Fruit fly (Drosophila melanogaster) whole organism, embryonic: ENCODE data around the gene CG9676.

Experiments used
- Abd-B ChIP-seq: fragments of 200-800 bp; sonication (Bioruptor generic); optimal IDR thresholded peaks from 2 replicates; lab custom pipeline; 2018; ENCODE audit warnings: missing biosample characterization, mild to moderate bottlenecking, missing genetic modification characterization, moderate library complexity
- CG10654 ChIP-seq: fragments of 200-800 bp; sonication (Bioruptor generic); optimal IDR thresholded peaks from 2 replicates; lab custom pipeline; 2016; ENCODE audit warnings: missing biosample characterization, missing genetic modification characterization
- CG11504 ChIP-seq: fragments of 200-800 bp; sonication (Bioruptor generic); optimal IDR thresholded peaks from 3 replicates; lab custom pipeline; 2019; ENCODE audit warnings: missing biosample characterization, mild to moderate bottlenecking, missing genetic modification characterization, moderate library complexity
- CG14710 ChIP-seq: fragments of 200-800 bp; sonication (Bioruptor generic); optimal IDR thresholded peaks from 3 replicates; lab custom pipeline; 2019; ENCODE audit warnings: missing biosample characterization, mild to moderate bottlenecking, missing genetic modification characterization, moderate library complexity
- CG15514 ChIP-seq: fragments of 200-800 bp; sonication (Bioruptor generic); optimal IDR thresholded peaks from 3 replicates; lab custom pipeline; 2017; ENCODE audit warnings: missing biosample characterization, missing genetic modification characterization, mild to moderate bottlenecking, moderate library complexity, missing genetic modification reagents
- CG15601 ChIP-seq: fragments of 200-800 bp; sonication (Bioruptor generic); optimal IDR thresholded peaks from 3 replicates; lab custom pipeline; 2019; ENCODE audit warnings: missing biosample characterization, mild to moderate bottlenecking, missing genetic modification characterization, moderate library complexity
- CG1603 ChIP-seq: fragments of 200-800 bp; sonication (Bioruptor generic); optimal IDR thresholded peaks from 2 replicates; lab custom pipeline; 2019; ENCODE audit warnings: missing biosample characterization, mild to moderate bottlenecking, missing genetic modification characterization, moderate library complexity
- CG17359 ChIP-seq: fragments of 200-800 bp; sonication (Bioruptor generic); optimal IDR thresholded peaks from 3 replicates; lab custom pipeline; 2018; ENCODE audit warnings: missing biosample characterization, mild to moderate bottlenecking, missing genetic modification characterization, moderate library complexity
- CG18011 ChIP-seq: fragments of 200-800 bp; sonication (Bioruptor generic); optimal IDR thresholded peaks from 2 replicates; lab custom pipeline; 2017; ENCODE audit warnings: missing biosample characterization, missing genetic modification characterization, mild to moderate bottlenecking, moderate library complexity, missing genotype
- CG31441 ChIP-seq: fragments of 200-800 bp; sonication (Bioruptor generic); IDR thresholded peaks from 2 replicates; pipeline ENCODE4 v1.3.6; 2022; ENCODE audit warnings: missing biosample characterization, missing genetic modification characterization
- CG33213 ChIP-seq: fragments of 200-800 bp; sonication (Bioruptor generic); optimal IDR thresholded peaks from 3 replicates; lab custom pipeline; 2016; ENCODE audit warnings: missing biosample characterization, missing genetic modification characterization
- CG42726 ChIP-seq: fragments of 200-800 bp; sonication (Bioruptor generic); IDR thresholded peaks from 2 replicates; pipeline ENCODE4 v1.3.6; 2022; ENCODE audit warnings: missing biosample characterization, missing genetic modification characterization; ENCODE audit not compliant: partially characterized antibody
- CG4282 ChIP-seq: fragments of 200-800 bp; sonication (Bioruptor generic); optimal IDR thresholded peaks from 2 replicates; lab custom pipeline; 2016; ENCODE audit warnings: missing biosample characterization, missing genetic modification characterization
- CG4854 ChIP-seq: fragments of 200-800 bp; sonication (Bioruptor generic); optimal IDR thresholded peaks from 2 replicates; lab custom pipeline; 2016; ENCODE audit warnings: missing biosample characterization, missing genetic modification characterization, inconsistent platforms
- CG5245 ChIP-seq: fragments of 200-800 bp; sonication (Bioruptor generic); optimal IDR thresholded peaks from 3 replicates; lab custom pipeline; 2016; ENCODE audit warnings: missing biosample characterization, missing genetic modification characterization
- CG6254 ChIP-seq: fragments of 200-800 bp; sonication (Bioruptor generic); optimal IDR thresholded peaks from 3 replicates; lab custom pipeline; 2017; ENCODE audit warnings: mild to moderate bottlenecking, missing biosample characterization, missing genetic modification reagents, missing genetic modification characterization
- CG7271 ChIP-seq: fragments of 200-800 bp; sonication (Bioruptor generic); optimal IDR thresholded peaks from 2 replicates; lab custom pipeline; 2018; ENCODE audit warnings: missing biosample characterization, mild to moderate bottlenecking, missing genetic modification characterization, moderate library complexity
- CG8290 ChIP-seq, 3 experiments: fragments of 200-800 bp; sonication (Bioruptor generic); optimal IDR thresholded peaks; 2 replicates each; lab custom pipeline; 2016 to 2019; ENCODE audit warnings: missing biosample characterization in 3 of 3, missing genetic modification characterization in 3 of 3, mild to moderate bottlenecking in 2 of 3, moderate library complexity in 1 of 3
- CTCF ChIP-seq: fragments of 200-800 bp; sonication (Bioruptor generic); optimal IDR thresholded peaks from 2 replicates; lab custom pipeline; 2017; ENCODE audit warnings: missing biosample characterization, mild to moderate bottlenecking, missing genetic modification characterization, moderate library complexity
- CoRest ChIP-seq: fragments of 200-800 bp; sonication (Bioruptor generic); optimal IDR thresholded peaks from 3 replicates; lab custom pipeline; 2018; ENCODE audit warnings: missing biosample characterization, mild to moderate bottlenecking, missing genetic modification characterization, moderate library complexity
- Dip2 ChIP-seq: fragments of 200-800 bp; sonication (Bioruptor generic); IDR thresholded peaks from 2 replicates; pipeline ENCODE4 v1.3.6; 2022; ENCODE audit warnings: missing biosample characterization, missing genetic modification characterization
- Dref ChIP-seq: fragments of 200-800 bp; sonication (Bioruptor generic); IDR thresholded peaks from 2 replicates; pipeline ENCODE4 v1.3.6; 2022; ENCODE audit warnings: missing biosample characterization, missing genetic modification characterization
- E2f2 ChIP-seq: fragments of 200-800 bp; sonication (Bioruptor generic); IDR thresholded peaks from 2 replicates; pipeline ENCODE4 v1.3.6; 2022; ENCODE audit warnings: missing biosample characterization, missing genetic modification characterization
- Ets65A ChIP-seq: fragments of 200-800 bp; sonication (Bioruptor generic); peaks from one replicate; lab custom pipeline; 2016; ENCODE audit warnings: missing biosample characterization, missing genetic modification characterization
- Ets97D ChIP-seq: fragments of 200-800 bp; sonication (Bioruptor generic); optimal IDR thresholded peaks from 3 replicates; lab custom pipeline; 2016; ENCODE audit warnings: missing biosample characterization, missing genetic modification characterization
- Gsc ChIP-seq: fragments of 200-800 bp; sonication (Bioruptor generic); IDR thresholded peaks from 2 replicates; pipeline ENCODE4 v1.3.6; 2022; ENCODE audit warnings: missing biosample characterization, missing genetic modification characterization
- HmgZ ChIP-seq: fragments of 200-800 bp; sonication (Bioruptor generic); optimal IDR thresholded peaks from 2 replicates; lab custom pipeline; 2018; ENCODE audit warnings: missing biosample characterization, mild to moderate bottlenecking, missing genetic modification characterization
- Hr51 ChIP-seq, 2 experiments: fragments of 200-800 bp; sonication (Bioruptor generic); optimal IDR thresholded peaks; 2 replicates in 1 of 2; 3 replicates in 1 of 2; lab custom pipeline; 2016 to 2018; ENCODE audit warnings: missing biosample characterization in 2 of 2, missing genetic modification characterization in 2 of 2, mild to moderate bottlenecking in 1 of 2, moderate library complexity in 1 of 2
- Jarid2 ChIP-seq: fragments of 200-800 bp; sonication (Bioruptor generic); optimal IDR thresholded peaks from 3 replicates; lab custom pipeline; 2017; ENCODE audit warnings: mild to moderate bottlenecking, missing biosample characterization, missing genetic modification reagents, missing genetic modification characterization
- Lhr ChIP-seq: fragments of 200-800 bp; sonication (Bioruptor generic); optimal IDR thresholded peaks from 3 replicates; lab custom pipeline; 2017; ENCODE audit warnings: mild to moderate bottlenecking, missing biosample characterization, missing genetic modification reagents, missing genetic modification characterization
- Med ChIP-seq: fragments of 200-800 bp; sonication (Bioruptor generic); peaks from one replicate; lab custom pipeline; 2016; ENCODE audit warnings: missing biosample characterization, missing genetic modification characterization, mild to moderate bottlenecking, inconsistent platforms, moderate library complexity
- Myb ChIP-seq: fragments of 200-800 bp; sonication (Bioruptor generic); optimal IDR thresholded peaks from 2 replicates; lab custom pipeline; 2016; ENCODE audit warnings: missing biosample characterization, missing genetic modification characterization
- Opbp ChIP-seq: fragments of 200-800 bp; sonication (Bioruptor generic); IDR thresholded peaks from 3 replicates; pipeline ENCODE4 v1.3.6; 2022; ENCODE audit warnings: missing biosample characterization, missing genetic modification characterization; ENCODE audit not compliant: partially characterized antibody
- Rfx ChIP-seq: fragments of 200-800 bp; sonication (Bioruptor generic); IDR thresholded peaks from 2 replicates; pipeline ENCODE4 v1.3.6; 2022; ENCODE audit warnings: missing biosample characterization, missing genetic modification characterization
- Sry-δ ChIP-seq: fragments of 200-800 bp; sonication (Bioruptor generic); optimal IDR thresholded peaks from 2 replicates; lab custom pipeline; 2016; ENCODE audit warnings: missing biosample characterization, missing genetic modification characterization
- Usf ChIP-seq: fragments of 200-800 bp; sonication (Bioruptor generic); optimal IDR thresholded peaks from 2 replicates; lab custom pipeline; 2017; ENCODE audit warnings: missing genotype, missing biosample characterization, missing genetic modification characterization
- amos ChIP-seq: fragments of 200-800 bp; sonication (Bioruptor generic); IDR thresholded peaks from 2 replicates; pipeline ENCODE4 v1.3.6; 2022; ENCODE audit warnings: missing biosample characterization, missing genetic modification characterization; ENCODE audit not compliant: partially characterized antibody
- da ChIP-seq: fragments of 200-800 bp; sonication (Bioruptor generic); optimal IDR thresholded peaks from 2 replicates; lab custom pipeline; 2016; ENCODE audit warnings: missing biosample characterization, missing genetic modification characterization
- ewg ChIP-seq: fragments of 200-800 bp; sonication (Bioruptor generic); optimal IDR thresholded peaks from 3 replicates; lab custom pipeline; 2017; ENCODE audit warnings: mild to moderate bottlenecking, missing biosample characterization, missing genetic modification reagents, missing genetic modification characterization
- gce ChIP-seq: fragments of 200-800 bp; sonication (Bioruptor generic); IDR thresholded peaks from 3 replicates; pipeline ENCODE4 v1.3.6; 2022; ENCODE audit warnings: missing biosample characterization, missing genetic modification characterization
- gro ChIP-seq: fragments of 200-800 bp; sonication (Bioruptor generic); optimal IDR thresholded peaks from 2 replicates; lab custom pipeline; 2016; ENCODE audit warnings: missing biosample characterization, missing genetic modification characterization
- mam ChIP-seq: fragments of 200-800 bp; sonication (Bioruptor generic); optimal IDR thresholded peaks from 3 replicates; lab custom pipeline; 2016; ENCODE audit warnings: missing biosample characterization, missing genetic modification characterization
- org-1 ChIP-seq: fragments of 200-800 bp; sonication (Bioruptor generic); optimal IDR thresholded peaks from 2 replicates; lab custom pipeline; 2017; ENCODE audit warnings: missing biosample characterization, missing genetic modification characterization
- phol ChIP-seq: fragments of 200-800 bp; sonication (Bioruptor generic); optimal IDR thresholded peaks from 3 replicates; lab custom pipeline; 2018; ENCODE audit warnings: missing biosample characterization, mild to moderate bottlenecking, missing genetic modification characterization, moderate library complexity
- pzg ChIP-seq: fragments of 200-800 bp; sonication (Bioruptor generic); optimal IDR thresholded peaks from 3 replicates; lab custom pipeline; 2018; ENCODE audit warnings: missing biosample characterization, mild to moderate bottlenecking, missing genetic modification characterization, moderate library complexity
- row ChIP-seq: fragments of 200-800 bp; sonication (Bioruptor generic); IDR thresholded peaks from 3 replicates; pipeline ENCODE4 v1.3.6; 2022; ENCODE audit warnings: missing biosample characterization, missing genetic modification characterization
- sens ChIP-seq: fragments of 200-800 bp; sonication (Bioruptor generic); peaks from one replicate; lab custom pipeline; 2016; ENCODE audit warnings: missing biosample characterization, missing genetic modification characterization
- ssp ChIP-seq: fragments of 200-800 bp; sonication (Bioruptor generic); IDR thresholded peaks from 2 replicates; pipeline ENCODE4 v1.3.6; 2022; ENCODE audit warnings: missing biosample characterization, missing genetic modification characterization
- tio ChIP-seq: fragments of 200-800 bp; sonication (Bioruptor generic); optimal IDR thresholded peaks from 2 replicates; lab custom pipeline; 2017; ENCODE audit warnings: missing biosample characterization, missing genetic modification characterization, inconsistent platforms
- trem ChIP-seq: fragments of 200-800 bp; optimal IDR thresholded peaks from 3 replicates; lab custom pipeline; 2019; ENCODE audit warnings: missing biosample characterization, mild to moderate bottlenecking, missing genetic modification characterization, moderate library complexity

CG9676 gene

dm6 chrX:16695658-16696181 lies 4.2 kb downstream of the CG9676 start, which contains the start of gene CG4678 (continued):
- TF ChIP-seq Lhr (GFP tag; lab: Kevin White, UChicago): peak; percentile 43
- no peak for TF ChIP-seq CG8290 (GFP tag; optimal IDR thresholded peaks at IDR 0.05; lab: Kevin White, UChicago)
- peak in 1 of 2 experiments; percentile 3 for TF ChIP-seq CG8290 (tag; optimal IDR thresholded peaks at IDR 0.05; lab: Kevin White, UChicago)
- peak; percentile 49 for TF ChIP-seq CG1603 (tag; lab: Kevin White, UChicago)
- peak; percentile 14 for TF ChIP-seq CG6254
- no peak for TF ChIP-seq Dip2 (GFP tag; lab: Robert Waterston, UW)
- peak in 1 of 2 experiments; percentile 12 for TF ChIP-seq Hr51 (GFP tag; optimal IDR thresholded peaks at IDR 0.05; lab: Kevin White, UChicago)
- TF ChIP-seq phol (tag; lab: Kevin White, UChicago): peak; percentile 19
- peak; percentile 8 for TF ChIP-seq CG17359 (tag; lab: Kevin White, UChicago)
- peak; percentile 42 for TF ChIP-seq CoRest
- peak; percentile 89 for TF ChIP-seq E2f2 (GFP tag; lab: Robert Waterston, UW)
- TF ChIP-seq CG18011: peak; percentile 99
- peak; percentile 51; the same call in 1 of the 2 replicates for TF ChIP-seq CG42726 (GFP tag; lab: Robert Waterston, UW)
- peak; percentile 23 for TF ChIP-seq CG14710 (tag; lab: Kevin White, UChicago)
- peak; percentile 52; the same call in 2 of the 3 replicates for TF ChIP-seq Opbp (GFP tag; lab: Robert Waterston, UW)
- peak; percentile 51 for TF ChIP-seq CG11504 (tag; lab: Kevin White, UChicago)
- TF ChIP-seq Ets65A: peak; percentile 93
- TF ChIP-seq CG5245 (GFP tag; lab: Kevin White, UChicago): no peak
- TF ChIP-seq tio: no peak
- TF ChIP-seq CG15601 (tag; lab: Kevin White, UChicago): no peak
- peak; percentile 56 for TF ChIP-seq CTCF (GFP tag; lab: Kevin White, UChicago)
- TF ChIP-seq ewg (GFP tag; lab: Kevin White, UChicago): peak; percentile 0
- peak; percentile 58 for TF ChIP-seq CG33213
- peak; percentile 29 for TF ChIP-seq Jarid2 (GFP tag; lab: Kevin White, UChicago)
- no peak for TF ChIP-seq CG4854 (GFP tag; lab: Kevin White, UChicago)
- no peak for TF ChIP-seq CG4282 (GFP tag; lab: Kevin White, UChicago)
- no peak for TF ChIP-seq gro (GFP tag; lab: Kevin White, UChicago)
- TF ChIP-seq trem (tag; lab: Kevin White, UChicago): peak; percentile 17
- peak; percentile 46; the same call in 1 of the 2 replicates for TF ChIP-seq Dref (GFP tag; lab: Robert Waterston, UW)
- no peak for TF ChIP-seq CG10654 (GFP tag; lab: Kevin White, UChicago)
- no peak for TF ChIP-seq Usf
- peak; percentile 24 for TF ChIP-seq CG15514 (GFP tag; lab: Kevin White, UChicago)
- TF ChIP-seq gce (GFP tag; lab: Robert Waterston, UW): no peak
- TF ChIP-seq Med (GFP tag; lab: Kevin White, UChicago): peak; percentile 81
- TF ChIP-seq CG7271 (tag; lab: Kevin White, UChicago): no peak
- TF ChIP-seq Ets97D: peak; percentile 52
- peak; percentile 73 for TF ChIP-seq sens
- peak; percentile 32; the same call in 1 of the 2 replicates for TF ChIP-seq amos (GFP tag; lab: Robert Waterston, UW)
- no peak for TF ChIP-seq CG31441 (GFP tag; lab: Robert Waterston, UW)
- peak; percentile 26; the same call in 1 of the 2 replicates for TF ChIP-seq Rfx (GFP tag; lab: Robert Waterston, UW)
- peak; percentile 44 for TF ChIP-seq Abd-B (GFP tag; lab: Kevin White, UChicago)
- TF ChIP-seq mam: peak; percentile 1
- peak; percentile 9 for TF ChIP-seq Sry-δ (GFP tag; lab: Kevin White, UChicago)
- peak; percentile 64 for TF ChIP-seq pzg (GFP tag; lab: Kevin White, UChicago)
- TF ChIP-seq row: 0 out of 3 replicates have a peak, but pooled peaks have one; percentile 20
- TF ChIP-seq Myb: peak; percentile 52
- no peak for TF ChIP-seq org-1 (GFP tag; lab: Kevin White, UChicago)
- peak; percentile 20 for TF ChIP-seq HmgZ
- TF ChIP-seq da (GFP tag; lab: Kevin White, UChicago): no peak
- no peak for TF ChIP-seq Gsc (GFP tag; lab: Robert Waterston, UW)
- TF ChIP-seq ssp (GFP tag; lab: Robert Waterston, UW): peak; percentile 31; the same call in 1 of the 2 replicates
